Worm (Caenorhabditis elegans) whole organism, L4 larva: ENCODE results near the gene emg-1.

Source experiments
- D1046.2 ChIP-seq: fragments of 200-800 bp; sonication (Bioruptor generic); IDR thresholded peaks from 2 replicates; pipeline ENCODE4 v1.3.6; 2022; ENCODE audit warnings: missing genetic modification characterization, missing compliant biosample characterization
- F37D6.2 ChIP-seq: sonication (generic microtip); optimal IDR thresholded peaks from 2 replicates; lab custom pipeline; 2016; ENCODE audit warnings: mild to moderate bottlenecking, missing genetic modification characterization, missing compliant biosample characterization
- F44E2.7 ChIP-seq: fragments of 200-800 bp; sonication (Bioruptor generic); IDR thresholded peaks from 2 replicates; pipeline ENCODE4 v2.1.2; 2022; ENCODE audit warnings: missing genetic modification characterization, missing compliant biosample characterization
- F49E8.2 ChIP-seq: sonication (generic microtip); optimal IDR thresholded peaks from 2 replicates; lab custom pipeline; 2016; ENCODE audit warnings: missing compliant biosample characterization, mild to moderate bottlenecking, missing genetic modification characterization, borderline replicate concordance
- R02D3.7 ChIP-seq: fragments of 150-350 bp; sonication (generic microtip); optimal IDR thresholded peaks from 3 replicates; lab custom pipeline; 2014; ENCODE audit warnings: missing biosample characterization, missing genetic modification characterization
- T20F7.1 ChIP-seq: fragments of 200-800 bp; sonication (Bioruptor generic); optimal IDR thresholded peaks from 2 replicates; lab custom pipeline; 2018; ENCODE audit warnings: mild to moderate bottlenecking, missing genetic modification characterization, missing compliant biosample characterization
- Y105C5A.15 ChIP-seq: fragments of 200-800 bp; sonication (Bioruptor generic); IDR thresholded peaks from 2 replicates; pipeline ENCODE4 v1.3.6; 2022; ENCODE audit warnings: missing genetic modification characterization, missing compliant biosample characterization
- Y48G9A.11 ChIP-seq: fragments of 200-800 bp; sonication (Bioruptor generic); IDR thresholded peaks from 2 replicates; pipeline ENCODE4 v1.3.6; 2022; ENCODE audit warnings: missing genetic modification reagents, missing genetic modification characterization, missing compliant biosample characterization
- Y75B8A.6 ChIP-seq: fragments of 200-800 bp; sonication (Bioruptor generic); IDR thresholded peaks from 2 replicates; pipeline ENCODE4 v1.3.6; 2022; ENCODE audit warnings: missing genetic modification reagents, missing genetic modification characterization, missing compliant biosample characterization
- ZK337.2 ChIP-seq: fragments of 200-800 bp; sonication (Bioruptor generic); IDR thresholded peaks from 2 replicates; pipeline ENCODE4 v1.3.6; 2022; ENCODE audit warnings: missing genetic modification reagents, missing genetic modification characterization, missing compliant biosample characterization
- aha-1 ChIP-seq: fragments of 150-350 bp; peaks from one replicate; lab custom pipeline; 2014; ENCODE audit warnings: missing biosample characterization, missing genetic modification characterization
- ama-1 ChIP-seq: fragments of 150-350 bp; optimal IDR thresholded peaks from 2 replicates; lab custom pipeline; 2014; ENCODE audit warnings: inconsistent platforms, mixed read lengths
- arid-1 ChIP-seq: fragments of 200-800 bp; sonication (Bioruptor generic); conservative IDR thresholded peaks from 2 replicates; pipeline ENCODE4 v1.3.6; 2022; ENCODE audit warnings: missing genetic modification reagents, missing genetic modification characterization, missing compliant biosample characterization
- ces-1 ChIP-seq: fragments of 150-350 bp; sonication (generic microtip); optimal IDR thresholded peaks from 4 replicates; lab custom pipeline; 2014; ENCODE audit warnings: missing biosample characterization, missing genetic modification reagents, missing genetic modification characterization
- cey-2 ChIP-seq: sonication (generic microtip); optimal IDR thresholded peaks from 3 replicates; lab custom pipeline; 2017; ENCODE audit warnings: missing genetic modification characterization, mild to moderate bottlenecking, missing compliant biosample characterization, antibody characterized with exemption, borderline replicate concordance; ENCODE audit not compliant: insufficient read depth
- ctbp-1 ChIP-seq: fragments of 200-800 bp; sonication (Bioruptor generic); IDR thresholded peaks from 2 replicates; pipeline ENCODE4 v1.3.6; 2022; ENCODE audit warnings: missing genetic modification reagents, missing genetic modification characterization, missing compliant biosample characterization
- daf-8 ChIP-seq: fragments of 200-800 bp; sonication (Bioruptor generic); IDR thresholded peaks from 2 replicates; pipeline ENCODE4 v1.3.6; 2022; ENCODE audit warnings: missing genetic modification characterization, missing compliant biosample characterization
- dmd-8 ChIP-seq: fragments of 200-800 bp; sonication (Bioruptor generic); IDR thresholded peaks from 2 replicates; pipeline ENCODE4 v1.3.6; 2022; ENCODE audit warnings: missing genetic modification characterization, missing compliant biosample characterization
- dpl-1 ChIP-seq: fragments of 150-350 bp; optimal IDR thresholded peaks from 2 replicates; lab custom pipeline; 2014; ENCODE audit warnings: missing biosample characterization, missing genetic modification reagents, missing genetic modification characterization
- duxl-1 ChIP-seq: sonication (generic microtip); optimal IDR thresholded peaks from 2 replicates; lab custom pipeline; 2016; ENCODE audit warnings: mild to moderate bottlenecking, missing genetic modification characterization, moderate library complexity, missing compliant biosample characterization; ENCODE audit not compliant: poor library complexity
- fkh-10 ChIP-seq: fragments of 150-350 bp; optimal IDR thresholded peaks from 2 replicates; lab custom pipeline; 2014; ENCODE audit warnings: missing biosample characterization, missing genetic modification reagents, missing genetic modification characterization
- lin-1 ChIP-seq: fragments of 200-800 bp; sonication (Bioruptor generic); IDR thresholded peaks from 2 replicates; pipeline ENCODE4 v1.3.6; 2022; ENCODE audit warnings: missing genetic modification reagents, missing genetic modification characterization, missing compliant biosample characterization
- lin-15B ChIP-seq: fragments of 150-350 bp; sonication (generic microtip); optimal IDR thresholded peaks from 3 replicates; lab custom pipeline; 2014; ENCODE audit warnings: missing biosample characterization, missing genetic modification characterization
- lin-38 ChIP-seq: fragments of 200-800 bp; sonication (Bioruptor generic); IDR thresholded peaks from 2 replicates; pipeline ENCODE4 v1.3.6; 2022; ENCODE audit warnings: missing genetic modification reagents, missing genetic modification characterization, missing compliant biosample characterization
- lin-39 ChIP-seq: fragments of 150-350 bp; optimal IDR thresholded peaks from 2 replicates; lab custom pipeline; 2014; ENCODE audit warnings: missing biosample characterization, missing genetic modification reagents, missing genetic modification characterization
- lir-3 ChIP-seq: sonication (generic microtip); optimal IDR thresholded peaks from 2 replicates; lab custom pipeline; 2016; ENCODE audit warnings: mild to moderate bottlenecking, missing genetic modification characterization, missing compliant biosample characterization
- lsy-2 ChIP-seq, 2 experiments: fragments of 150-350 bp in 1 of 2; sonication (generic microtip) in 1 of 2; optimal IDR thresholded peaks; 2 replicates each; lab custom pipeline; 2014 to 2017; ENCODE audit warnings: missing biosample characterization in 2 of 2, missing genetic modification characterization in 2 of 2
- madf-5 ChIP-seq, 2 experiments: fragments of 200-800 bp; sonication (Bioruptor generic); IDR thresholded peaks; 2 replicates each; pipeline ENCODE4 v1.3.6; 2022; ENCODE audit warnings: missing compliant biosample characterization in 2 of 2, missing genetic modification characterization in 2 of 2
- mdt-29 ChIP-seq: fragments of 200-800 bp; sonication (Bioruptor generic); IDR thresholded peaks from 2 replicates; pipeline ENCODE4 v1.3.6; 2022; ENCODE audit warnings: missing genetic modification reagents, missing genetic modification characterization, missing compliant biosample characterization
- mep-1 ChIP-seq: fragments of 150-350 bp; sonication (generic microtip); optimal IDR thresholded peaks from 3 replicates; lab custom pipeline; 2014; ENCODE audit warnings: missing biosample characterization, missing genetic modification characterization
- nhr-111 ChIP-seq: fragments of 200-800 bp; sonication (Bioruptor generic); optimal IDR thresholded peaks from 2 replicates; lab custom pipeline; 2018; ENCODE audit warnings: mild to moderate bottlenecking, missing genetic modification characterization, missing compliant biosample characterization
- nhr-237 ChIP-seq: sonication (generic microtip); optimal IDR thresholded peaks from 2 replicates; lab custom pipeline; 2017; ENCODE audit warnings: missing biosample characterization, missing genetic modification characterization
- nhr-25 ChIP-seq: sonication (generic microtip); optimal IDR thresholded peaks from 2 replicates; lab custom pipeline; 2017; ENCODE audit warnings: missing genetic modification characterization, mild to moderate bottlenecking, missing compliant biosample characterization, antibody characterized with exemption, moderate library complexity, borderline replicate concordance; ENCODE audit not compliant: insufficient read depth
- nhr-77 ChIP-seq: fragments of 150-350 bp; optimal IDR thresholded peaks from 2 replicates; lab custom pipeline; 2014; ENCODE audit warnings: missing biosample characterization, missing genetic modification characterization
- php-3 ChIP-seq: fragments of 200-800 bp; sonication (Bioruptor generic); IDR thresholded peaks from 2 replicates; pipeline ENCODE4 v1.3.6; 2022; ENCODE audit warnings: missing genetic modification reagents, missing genetic modification characterization, missing compliant biosample characterization
- pqm-1 ChIP-seq: sonication (generic microtip); optimal IDR thresholded peaks from 2 replicates; lab custom pipeline; 2017; ENCODE audit warnings: missing biosample characterization, missing genetic modification characterization
- rbr-2 ChIP-seq: sonication (generic microtip); optimal IDR thresholded peaks from 2 replicates; lab custom pipeline; 2016; ENCODE audit warnings: missing genotype, missing genetic modification characterization, missing compliant biosample characterization
- snpc-1.2 ChIP-seq: fragments of 200-800 bp; sonication (Bioruptor generic); IDR thresholded peaks from 2 replicates; pipeline ENCODE4 v1.3.6; 2022; ENCODE audit warnings: missing genetic modification reagents, missing genetic modification characterization, missing compliant biosample characterization
- snpc-4 ChIP-seq: fragments of 150-350 bp; optimal IDR thresholded peaks from 2 replicates; lab custom pipeline; 2014; ENCODE audit warnings: missing biosample characterization, missing genetic modification characterization
- tag-97 ChIP-seq: fragments of 200-800 bp; sonication (Bioruptor generic); IDR thresholded peaks from 2 replicates; pipeline ENCODE4 v1.3.6; 2022; ENCODE audit warnings: missing genetic modification characterization, missing compliant biosample characterization
- tra-1 ChIP-seq: fragments of 200-800 bp; sonication (Bioruptor generic); IDR thresholded peaks from 2 replicates; pipeline ENCODE4 v1.3.6; 2022; ENCODE audit warnings: missing genetic modification reagents, missing genetic modification characterization, missing compliant biosample characterization
- unc-130 ChIP-seq: sonication (generic microtip); optimal IDR thresholded peaks from 2 replicates; lab custom pipeline; 2016; ENCODE audit warnings: missing genetic modification reagents, missing genetic modification characterization, missing compliant biosample characterization
- unc-39 ChIP-seq: sonication (generic microtip); optimal IDR thresholded peaks from 2 replicates; lab custom pipeline; 2017; ENCODE audit warnings: missing biosample characterization, missing genetic modification characterization
- unc-62 ChIP-seq, 3 experiments: fragments of 150-350 bp in 1 of 3; sonication (generic microtip); optimal IDR thresholded peaks in 2 of 3; peaks in 1 of 3; 1 replicate in 1 of 3; 2 replicates in 2 of 3; lab custom pipeline; 2014 to 2017; ENCODE audit warnings: missing biosample characterization in 3 of 3, missing genetic modification characterization in 3 of 3, missing genetic modification reagents in 3 of 3, missing genotype in 1 of 3
- vab-7 ChIP-seq: fragments of 200-800 bp; sonication (Bioruptor generic); IDR thresholded peaks from 2 replicates; pipeline ENCODE4 v1.3.6; 2022; ENCODE audit warnings: missing genetic modification reagents, missing genetic modification characterization, missing compliant biosample characterization
- zfp-3 ChIP-seq: fragments of 200-800 bp; sonication (Bioruptor generic); conservative IDR thresholded peaks from 2 replicates; pipeline ENCODE4 v1.3.6; 2022; ENCODE audit warnings: missing genetic modification reagents, missing genetic modification characterization, missing compliant biosample characterization
- zip-2 ChIP-seq: fragments of 150-350 bp; optimal IDR thresholded peaks from 2 replicates; lab custom pipeline; 2014; ENCODE audit warnings: missing biosample characterization, missing genetic modification characterization

emg-1 gene

ce11 chrIII:10632590-10633402 lies 16.5 kb upstream of the emg-1 start, which contains the start of gene Y39A1A.10 (continued):
- TF ChIP-seq lsy-2 (tag; optimal IDR thresholded peaks at IDR 0.05; lab: Kevin White, UChicago) (peak in 1 of 2 experiments; percentile 31), F44E2.7 (GFP tag; lab: Robert Waterston, UW) (no peak), nhr-111 (no peak), ces-1 (GFP tag; lab: Kevin White, UChicago) (no peak), lin-38 (no peak), Y105C5A.15 (GFP tag; lab: Robert Waterston, UW) (no peak), lin-1 (no peak), nhr-237 (no peak), rbr-2 (tag; lab: Kevin White, UChicago) (peak; percentile 15), fkh-10 (GFP tag; lab: Kevin White, UChicago) (peak; percentile 67), F37D6.2 (no peak), mep-1 (tag; lab: Kevin White, UChicago) (peak; percentile 57)

- peak; percentile 91 for TF ChIP-seq aha-1 (tag; lab: Kevin White, UChicago)
- no peak for TF ChIP-seq ZK337.2 (GFP tag; lab: Robert Waterston, UW)
- no peak for TF ChIP-seq dpl-1
- TF ChIP-seq Y48G9A.11 (GFP tag; lab: Robert Waterston, UW): no peak
- no peak for TF ChIP-seq zip-2 (tag; lab: Kevin White, UChicago)
- TF ChIP-seq madf-5 (GFP tag; IDR thresholded peaks at IDR 0.05; lab: Robert Waterston, UW): no peak
- no peak for TF ChIP-seq arid-1 (GFP tag; lab: Robert Waterston, UW)
- TF ChIP-seq duxl-1 (tag; lab: Kevin White, UChicago): no peak
- no peak for TF ChIP-seq pqm-1 (tag; lab: Kevin White, UChicago)
- TF ChIP-seq lsy-2 (tag; optimal IDR thresholded peaks at IDR 0.05; lab: Kevin White, UChicago): no peak
- no peak for TF ChIP-seq nhr-111
- peak in 1 of 2 experiments; percentile 46 for TF ChIP-seq unc-62 (GFP tag; optimal IDR thresholded peaks at IDR 0.05 in 1 of 2; lab: Kevin White, UChicago)
- TF ChIP-seq unc-62 (tag; optimal IDR thresholded peaks at IDR 0.05; lab: Kevin White, UChicago): no peak
Observed at ce11 chrIII:10633403-10633674, 16.0 kb upstream of the emg-1 start, which contains the start of gene Y39A1A.9. Y39A1A.9 (minus strand) TSS chrIII:10633501.

ce11 chrIII:10634034-10634433 lies 15.3 kb upstream of the emg-1 start:
- TF ChIP-seq D1046.2 (GFP tag; lab: Robert Waterston, UW): no peak
- TF ChIP-seq R02D3.7 (tag; lab: Kevin White, UChicago): no peak
- TF ChIP-seq Y75B8A.6 (GFP tag; lab: Robert Waterston, UW): no peak
- TF ChIP-seq lin-39: no peak
- no peak for TF ChIP-seq ama-1 (lab: Kevin White, UChicago)
- peak; percentile 50 for TF ChIP-seq nhr-77 (tag; lab: Kevin White, UChicago)
- no peak for TF ChIP-seq F49E8.2 (tag; lab: Kevin White, UChicago)
- TF ChIP-seq daf-8 (GFP tag; lab: Robert Waterston, UW): no peak
- TF ChIP-seq T20F7.1 (GFP tag; lab: Kevin White, UChicago): no peak
- peak; percentile 72; the same call in 1 of the 2 replicates for TF ChIP-seq php-3 (GFP tag; lab: Robert Waterston, UW)
- no peak for TF ChIP-seq unc-130 (GFP tag; lab: Kevin White, UChicago)
- TF ChIP-seq pqm-1 (tag; lab: Kevin White, UChicago): no peak
- no peak for TF ChIP-seq snpc-4 (tag; lab: Kevin White, UChicago)
- TF ChIP-seq lin-38: peak; percentile 70
- TF ChIP-seq dmd-8 (GFP tag; lab: Robert Waterston, UW): 0 out of 2 replicates have a peak, but pooled peaks have one; percentile 50
- TF ChIP-seq tag-97 (GFP tag; lab: Robert Waterston, UW): no peak
- TF ChIP-seq nhr-25 (tag; lab: Kevin White, UChicago): peak; percentile 81
- TF ChIP-seq ctbp-1 (GFP tag; lab: Robert Waterston, UW): peak; percentile 93
- TF ChIP-seq lir-3 (tag; lab: Kevin White, UChicago): no peak
- TF ChIP-seq vab-7 (GFP tag; lab: Robert Waterston, UW): peak; percentile 65; the same call in 1 of the 2 replicates
- TF ChIP-seq nhr-237: no peak
- TF ChIP-seq tra-1 (GFP tag; lab: Robert Waterston, UW): peak; percentile 73
- TF ChIP-seq cey-2: no peak
- no peak for TF ChIP-seq zfp-3 (GFP tag; lab: Robert Waterston, UW)
- TF ChIP-seq snpc-1.2 (GFP tag; lab: Robert Waterston, UW): peak; percentile 53; the same call in 1 of the 2 replicates
- TF ChIP-seq lin-15B: no peak
- TF ChIP-seq mdt-29 (GFP tag; lab: Robert Waterston, UW): no peak
- TF ChIP-seq unc-39: no peak
